Fruit fly (Drosophila melanogaster) whole organism, embryonic: ENCODE results near the gene Iyd.

Experiments used
- CG10147 ChIP-seq: fragments of 200-800 bp; sonication (Bioruptor generic); optimal IDR thresholded peaks from 2 replicates; lab custom pipeline; 2019; ENCODE audit warnings: missing biosample characterization, mild to moderate bottlenecking, missing genetic modification characterization, moderate library complexity
- CG10366 ChIP-seq: fragments of 200-800 bp; sonication (Bioruptor generic); IDR thresholded peaks from 2 replicates; pipeline ENCODE4 v1.3.6; 2022; ENCODE audit warnings: missing biosample characterization, missing genetic modification characterization
- CG10431 ChIP-seq: fragments of 200-800 bp; sonication (Bioruptor generic); optimal IDR thresholded peaks from 3 replicates; lab custom pipeline; 2018; ENCODE audit warnings: missing biosample characterization, mild to moderate bottlenecking, missing genetic modification characterization
- CG10654 ChIP-seq: fragments of 200-800 bp; sonication (Bioruptor generic); optimal IDR thresholded peaks from 2 replicates; lab custom pipeline; 2016; ENCODE audit warnings: missing biosample characterization, missing genetic modification characterization
- CG10959 ChIP-seq: fragments of 200-800 bp; sonication (Bioruptor generic); IDR thresholded peaks from 2 replicates; pipeline ENCODE4 v1.3.6; 2022; ENCODE audit warnings: missing biosample characterization, missing genetic modification characterization
- CG1233 ChIP-seq: fragments of 200-800 bp; sonication (Bioruptor generic); optimal IDR thresholded peaks from 4 replicates; lab custom pipeline; 2018; ENCODE audit warnings: missing biosample characterization, mild to moderate bottlenecking, missing genetic modification characterization
- CG12659 ChIP-seq: fragments of 200-800 bp; sonication (Bioruptor generic); optimal IDR thresholded peaks from 3 replicates; lab custom pipeline; 2017; ENCODE audit warnings: mild to moderate bottlenecking, missing biosample characterization, missing genetic modification reagents, missing genetic modification characterization
- CG13894 ChIP-seq: fragments of 200-800 bp; sonication (Bioruptor generic); optimal IDR thresholded peaks from 3 replicates; lab custom pipeline; 2018; ENCODE audit warnings: missing biosample characterization, mild to moderate bottlenecking, missing genetic modification characterization, moderate library complexity
- CG14860 ChIP-seq: fragments of 200-800 bp; sonication (Bioruptor generic); IDR thresholded peaks from 3 replicates; pipeline ENCODE4 v1.3.6; 2022; ENCODE audit warnings: missing biosample characterization, missing genetic modification characterization; ENCODE audit not compliant: partially characterized antibody
- CG14965 ChIP-seq: fragments of 200-800 bp; sonication (Bioruptor generic); optimal IDR thresholded peaks from 2 replicates; lab custom pipeline; 2016; ENCODE audit warnings: missing biosample characterization, missing genetic modification characterization, borderline replicate concordance
- CG16815 ChIP-seq: fragments of 200-800 bp; sonication (Bioruptor generic); optimal IDR thresholded peaks from 3 replicates; lab custom pipeline; 2017; ENCODE audit warnings: missing biosample characterization, mild to moderate bottlenecking, missing genetic modification characterization
- CG17361 ChIP-seq: fragments of 200-800 bp; sonication (Bioruptor generic); IDR thresholded peaks from 3 replicates; pipeline ENCODE4 v1.3.6; 2022; ENCODE audit warnings: missing biosample characterization, missing genetic modification characterization
- CG17802 ChIP-seq: fragments of 200-800 bp; sonication (Bioruptor generic); optimal IDR thresholded peaks from 2 replicates; lab custom pipeline; 2018; ENCODE audit warnings: missing biosample characterization, mild to moderate bottlenecking, missing genetic modification characterization, moderate library complexity
- CG17829 ChIP-seq: fragments of 200-800 bp; optimal IDR thresholded peaks from 2 replicates; lab custom pipeline; 2019; ENCODE audit warnings: missing biosample characterization, mild to moderate bottlenecking, missing genetic modification characterization, moderate library complexity
- CG18599 ChIP-seq: fragments of 200-800 bp; sonication (Bioruptor generic); optimal IDR thresholded peaks from 3 replicates; lab custom pipeline; 2017; ENCODE audit warnings: missing biosample characterization, missing genetic modification characterization, mild to moderate bottlenecking, moderate library complexity, missing genetic modification reagents
- CG18764 ChIP-seq: fragments of 200-800 bp; sonication (Bioruptor generic); optimal IDR thresholded peaks from 3 replicates; lab custom pipeline; 2016; ENCODE audit warnings: missing biosample characterization, missing genetic modification characterization
- CG2889 ChIP-seq: fragments of 200-800 bp; sonication (Bioruptor generic); IDR thresholded peaks from 3 replicates; pipeline ENCODE4 v1.3.6; 2022; ENCODE audit warnings: missing biosample characterization, missing genetic modification characterization
- CG30403 ChIP-seq: fragments of 200-800 bp; sonication (Bioruptor generic); optimal IDR thresholded peaks from 3 replicates; lab custom pipeline; 2016; ENCODE audit warnings: missing biosample characterization, missing genetic modification characterization
- CG32767 ChIP-seq: fragments of 200-800 bp; sonication (Bioruptor generic); IDR thresholded peaks from 2 replicates; pipeline ENCODE4 v1.3.6; 2022; ENCODE audit warnings: missing biosample characterization, missing genetic modification characterization
- CG3281 ChIP-seq: fragments of 200-800 bp; sonication (Bioruptor generic); optimal IDR thresholded peaks from 3 replicates; lab custom pipeline; 2017; ENCODE audit warnings: missing biosample characterization, mild to moderate bottlenecking, missing genetic modification characterization
- CG7963 ChIP-seq: fragments of 200-800 bp; sonication (Bioruptor generic); IDR thresholded peaks from 3 replicates; pipeline ENCODE4 v1.3.6; 2022; ENCODE audit warnings: missing biosample characterization, missing genetic modification characterization; ENCODE audit not compliant: partially characterized antibody
- CG9817 ChIP-seq: fragments of 200-800 bp; sonication (Bioruptor generic); optimal IDR thresholded peaks from 2 replicates; lab custom pipeline; 2018; ENCODE audit warnings: missing biosample characterization, mild to moderate bottlenecking, missing genetic modification characterization, moderate library complexity
- Fer1 ChIP-seq: fragments of 200-800 bp; sonication (Bioruptor generic); optimal IDR thresholded peaks from 2 replicates; lab custom pipeline; 2017; ENCODE audit warnings: missing biosample characterization, mild to moderate bottlenecking, missing genetic modification characterization
- GATAe ChIP-seq: fragments of 200-800 bp; sonication (Bioruptor generic); conservative IDR thresholded peaks from 2 replicates; pipeline ENCODE4 v1.3.6; 2022; ENCODE audit warnings: missing biosample characterization, missing genetic modification characterization
- Nf-YB ChIP-seq: fragments of 200-800 bp; sonication (Bioruptor generic); optimal IDR thresholded peaks from 3 replicates; lab custom pipeline; 2019; ENCODE audit warnings: missing biosample characterization, mild to moderate bottlenecking, missing genetic modification characterization, moderate library complexity
- Nf-YC ChIP-seq: fragments of 200-800 bp; optimal IDR thresholded peaks from 3 replicates; lab custom pipeline; 2019; ENCODE audit warnings: missing biosample characterization, mild to moderate bottlenecking, missing genetic modification characterization, moderate library complexity
- PHDP ChIP-seq: fragments of 200-800 bp; sonication (Bioruptor generic); optimal IDR thresholded peaks from 3 replicates; lab custom pipeline; 2018; ENCODE audit warnings: missing biosample characterization, mild to moderate bottlenecking, missing genetic modification characterization, moderate library complexity
- Sox102F ChIP-seq: fragments of 200-800 bp; sonication (Bioruptor generic); optimal IDR thresholded peaks from 2 replicates; lab custom pipeline; 2018; ENCODE audit warnings: missing biosample characterization, mild to moderate bottlenecking, missing genetic modification characterization, moderate library complexity
- Taf1 ChIP-seq: fragments of 200-800 bp; sonication (Bioruptor generic); IDR thresholded peaks from 2 replicates; pipeline ENCODE4 v1.3.6; 2022; ENCODE audit warnings: missing biosample characterization, missing genetic modification characterization
- ap ChIP-seq: fragments of 200-800 bp; sonication (Bioruptor generic); IDR thresholded peaks from 2 replicates; pipeline ENCODE4 v1.3.6; 2022; ENCODE audit warnings: missing biosample characterization, missing genetic modification characterization
- ato ChIP-seq: fragments of 200-800 bp; sonication (Bioruptor generic); IDR thresholded peaks from 2 replicates; pipeline ENCODE4 v1.3.6; 2022; ENCODE audit warnings: missing biosample characterization, missing genetic modification characterization; ENCODE audit not compliant: partially characterized antibody
- dmrt11E ChIP-seq: fragments of 200-800 bp; sonication (Bioruptor generic); optimal IDR thresholded peaks from 3 replicates; lab custom pipeline; 2018; ENCODE audit warnings: missing biosample characterization, mild to moderate bottlenecking, missing genetic modification characterization, moderate library complexity
- dmrt99B ChIP-seq: fragments of 200-800 bp; sonication (Bioruptor generic); optimal IDR thresholded peaks from 2 replicates; lab custom pipeline; 2018; ENCODE audit warnings: missing biosample characterization, mild to moderate bottlenecking, missing genetic modification characterization, moderate library complexity
- esg ChIP-seq: fragments of 200-800 bp; sonication (Bioruptor generic); conservative IDR thresholded peaks from 2 replicates; pipeline ENCODE4 v1.3.6; 2022; ENCODE audit warnings: missing biosample characterization, missing genetic modification characterization
- ewg ChIP-seq: fragments of 200-800 bp; sonication (Bioruptor generic); optimal IDR thresholded peaks from 3 replicates; lab custom pipeline; 2017; ENCODE audit warnings: mild to moderate bottlenecking, missing biosample characterization, missing genetic modification reagents, missing genetic modification characterization
- h ChIP-seq: fragments of >200 bp; optimal IDR thresholded peaks from 2 replicates; lab custom pipeline; 2017
- ham ChIP-seq: fragments of 200-800 bp; sonication (Bioruptor generic); IDR thresholded peaks from 2 replicates; pipeline ENCODE4 v1.3.6; 2022; ENCODE audit warnings: missing biosample characterization, missing genetic modification characterization
- hth ChIP-seq: fragments of >200 bp; optimal IDR thresholded peaks from 2 replicates; lab custom pipeline; 2017; ENCODE audit warnings: inconsistent platforms
- jumu ChIP-seq: fragments of 200-800 bp; sonication (Bioruptor generic); optimal IDR thresholded peaks from 3 replicates; lab custom pipeline; 2016; ENCODE audit warnings: missing biosample characterization, missing genetic modification characterization
- ken ChIP-seq: fragments of 200-800 bp; sonication (Bioruptor generic); IDR thresholded peaks from 3 replicates; pipeline ENCODE4 v1.3.6; 2022; ENCODE audit warnings: missing biosample characterization, missing genetic modification characterization
- maf-S ChIP-seq: fragments of 200-800 bp; sonication (Bioruptor generic); optimal IDR thresholded peaks from 2 replicates; lab custom pipeline; 2016; ENCODE audit warnings: missing biosample characterization, missing genetic modification characterization
- nerfin-2 ChIP-seq: fragments of 200-800 bp; sonication (Bioruptor generic); IDR thresholded peaks from 2 replicates; pipeline ENCODE4 v1.3.6; 2022; ENCODE audit warnings: missing biosample characterization, missing genetic modification characterization; ENCODE audit not compliant: partially characterized antibody
- nom ChIP-seq: fragments of 200-800 bp; sonication (Bioruptor generic); optimal IDR thresholded peaks from 2 replicates; lab custom pipeline; 2017; ENCODE audit warnings: missing biosample characterization, missing genetic modification characterization, mild to moderate bottlenecking, moderate library complexity, missing genetic modification reagents
- onecut ChIP-seq: fragments of 200-800 bp; sonication (Bioruptor generic); IDR thresholded peaks from 2 replicates; pipeline ENCODE4 v1.3.6; 2022; ENCODE audit warnings: missing biosample characterization, missing genetic modification characterization
- otp ChIP-seq: fragments of 200-800 bp; sonication (Bioruptor generic); IDR thresholded peaks from 3 replicates; pipeline ENCODE4, ENCODE4 v1.3.6; 2022; ENCODE audit warnings: missing biosample characterization, missing genetic modification characterization
- prd ChIP-seq, 3 experiments: fragments of >200 bp in 2 of 3; fragments of 200-800 bp in 1 of 3; sonication (Bioruptor generic) in 1 of 3; optimal IDR thresholded peaks in 2 of 3; IDR thresholded peaks in 1 of 3; 2 replicates in 2 of 3; 3 replicates in 1 of 3; pipeline versions ENCODE4 v1.3.6 to Lab custom; 2017 to 2022; ENCODE audit warnings: missing biosample characterization in 1 of 3, missing genetic modification characterization in 1 of 3
- sens ChIP-seq: fragments of 200-800 bp; sonication (Bioruptor generic); peaks from one replicate; lab custom pipeline; 2016; ENCODE audit warnings: missing biosample characterization, missing genetic modification characterization
- slbo ChIP-seq: fragments of 200-800 bp; sonication (Bioruptor generic); IDR thresholded peaks from 2 replicates; pipeline ENCODE4 v1.3.6; 2022; ENCODE audit warnings: missing biosample characterization, missing genetic modification characterization
- trh ChIP-seq: fragments of 200-800 bp; sonication (Bioruptor generic); optimal IDR thresholded peaks from 2 replicates; lab custom pipeline; 2016; ENCODE audit warnings: missing biosample characterization, missing genetic modification characterization

Iyd gene

dm6 chr3L:11113198-11114197, 17.5 kb upstream of the Iyd start, which contains the start of gene Sod1 (continued):
- TF ChIP-seq jumu (GFP tag; lab: Kevin White, UChicago) = no peak
- TF ChIP-seq CG2889 (GFP tag; lab: Robert Waterston, UW) = no peak
- no peak for TF ChIP-seq esg (GFP tag; lab: Robert Waterston, UW)
- TF ChIP-seq nerfin-2 (GFP tag; lab: Robert Waterston, UW) = no peak
- no peak for TF ChIP-seq CG7963 (GFP tag; lab: Robert Waterston, UW)
- TF ChIP-seq CG14965 (GFP tag; lab: Kevin White, UChicago) = no peak
- no peak for TF ChIP-seq prd (optimal IDR thresholded peaks at IDR 0.05; lab: Kevin White, UChicago)
- no peak for TF ChIP-seq prd (GFP tag; IDR thresholded peaks at IDR 0.05; lab: Robert Waterston, UW)
- no peak for TF ChIP-seq CG17829 (tag; lab: Kevin White, UChicago)
- no peak for TF ChIP-seq slbo (GFP tag; lab: Robert Waterston, UW)
- no peak for TF ChIP-seq otp (GFP tag; lab: Robert Waterston, UW)
- no peak for TF ChIP-seq GATAe
- no peak for TF ChIP-seq CG32767 (GFP tag; lab: Robert Waterston, UW)
- TF ChIP-seq Nf-YB (GFP tag; lab: Kevin White, UChicago) = no peak
- no peak for TF ChIP-seq CG18599
- no peak for TF ChIP-seq ap
- no peak for TF ChIP-seq CG9817
- TF ChIP-seq ato (GFP tag; lab: Robert Waterston, UW) = no peak
- peak; percentile 24 for TF ChIP-seq maf-S (GFP tag; lab: Kevin White, UChicago)
- TF ChIP-seq dmrt11E = no peak
- TF ChIP-seq CG13894 (tag; lab: Kevin White, UChicago) = no peak
- TF ChIP-seq CG10147 (GFP tag; lab: Kevin White, UChicago) = no peak
- TF ChIP-seq Fer1 = peak; percentile 1
- no peak for TF ChIP-seq CG10654 (GFP tag; lab: Kevin White, UChicago)
- TF ChIP-seq CG16815 (GFP tag; lab: Kevin White, UChicago) = no peak
- no peak for TF ChIP-seq CG10366 (GFP tag; lab: Robert Waterston, UW)
- no peak for TF ChIP-seq Sox102F (GFP tag; lab: Kevin White, UChicago)
- no peak for TF ChIP-seq h (lab: Kevin White, UChicago)
- TF ChIP-seq onecut (GFP tag; lab: Robert Waterston, UW) = no peak
- no peak for TF ChIP-seq CG1233 (GFP tag; lab: Kevin White, UChicago)
- peak; percentile 25 for TF ChIP-seq PHDP (tag; lab: Kevin White, UChicago)
- TF ChIP-seq nom (GFP tag; lab: Kevin White, UChicago) = peak; percentile 98
- no peak for TF ChIP-seq dmrt99B (tag; lab: Kevin White, UChicago)
- no peak for TF ChIP-seq CG17361
- TF ChIP-seq trh (GFP tag; lab: Kevin White, UChicago) = no peak
- no peak for TF ChIP-seq ham (GFP tag; lab: Robert Waterston, UW)
- TF ChIP-seq CG12659 = peak; percentile 34
- no peak for TF ChIP-seq CG10431 (GFP tag; lab: Kevin White, UChicago)
- TF ChIP-seq CG14860 = no peak
- TF ChIP-seq Taf1 (GFP tag; lab: Robert Waterston, UW) = no peak
- TF ChIP-seq ken = no peak
- TF ChIP-seq CG17802 (tag; lab: Kevin White, UChicago) = peak; percentile 89
- TF ChIP-seq CG18764 (GFP tag; lab: Kevin White, UChicago) = no peak
- no peak for TF ChIP-seq CG10959
- TF ChIP-seq hth (lab: Kevin White, UChicago) = no peak
- TF ChIP-seq ewg (GFP tag; lab: Kevin White, UChicago) = no peak
- peak; percentile 69 for TF ChIP-seq sens (GFP tag; lab: Kevin White, UChicago)
- no peak for TF ChIP-seq Nf-YC (tag; lab: Kevin White, UChicago)
- no peak for TF ChIP-seq CG3281
- no peak for TF ChIP-seq CG30403 (GFP tag; lab: Kevin White, UChicago)
